Worm (Caenorhabditis elegans): ENCODE measurements around the gene cht-3.

- no peak for TF ChIP-seq ztf-29 (GFP tag; IDR thresholded peaks at IDR 0.05)
- no peak for TF ChIP-seq flt-1 (GFP tag; IDR thresholded peaks at IDR 0.05)
- no peak for TF ChIP-seq ztf-23 (GFP tag; IDR thresholded peaks at IDR 0.05)
- no peak for TF ChIP-seq tab-1 (GFP tag; IDR thresholded peaks at IDR 0.05)
- no peak for TF ChIP-seq cog-1 (tag; optimal IDR thresholded peaks at IDR 0.05)
- TF ChIP-seq klf-2 (GFP tag; conservative IDR thresholded peaks at IDR 0.05) = no peak
- no peak for TF ChIP-seq T22C8.4 (GFP tag; IDR thresholded peaks at IDR 0.05)
- no peak for TF ChIP-seq ref-1 (GFP tag; conservative IDR thresholded peaks at IDR 0.05)
- TF ChIP-seq med-1 (GFP tag; optimal IDR thresholded peaks at IDR 0.05; ENCODE audit: insufficient read depth) = no peak
Observed at ce11 chrIV:7044552-7045139, 41.2 kb downstream of the cht-3 start, which contains the start of gene tin-9.1.

Data from whole organism, midembryonic.